Fruit fly (Drosophila melanogaster) whole organism, embryonic: ENCODE results near the gene CG31468.
A peak's percentile ranks its signal among the peaks of the same experiment; 100 is the strongest.

Source experiments
- Aef1 ChIP-seq: fragments of 200-800 bp; sonication (Bioruptor generic); IDR thresholded peaks from 3 replicates; pipeline ENCODE4 v1.3.6; 2022; ENCODE audit warnings: missing biosample characterization, missing genetic modification characterization
- CG10959 ChIP-seq: fragments of 200-800 bp; sonication (Bioruptor generic); IDR thresholded peaks from 2 replicates; pipeline ENCODE4 v1.3.6; 2022; ENCODE audit warnings: missing biosample characterization, missing genetic modification characterization
- CG11504 ChIP-seq: fragments of 200-800 bp; sonication (Bioruptor generic); optimal IDR thresholded peaks from 3 replicates; lab custom pipeline; 2019; ENCODE audit warnings: missing biosample characterization, mild to moderate bottlenecking, missing genetic modification characterization, moderate library complexity
- CG16779 ChIP-seq: fragments of 200-800 bp; sonication (Bioruptor generic); IDR thresholded peaks from 2 replicates; pipeline ENCODE4 v1.3.6; 2022; ENCODE audit warnings: missing biosample characterization, missing genetic modification characterization
- CG17186 ChIP-seq: fragments of 200-800 bp; sonication (Bioruptor generic); optimal IDR thresholded peaks from 3 replicates; lab custom pipeline; 2017; ENCODE audit warnings: missing biosample characterization, missing genetic modification reagents, missing genetic modification characterization
- CG17361 ChIP-seq: fragments of 200-800 bp; sonication (Bioruptor generic); IDR thresholded peaks from 3 replicates; pipeline ENCODE4 v1.3.6; 2022; ENCODE audit warnings: missing biosample characterization, missing genetic modification characterization
- CG17568 ChIP-seq: fragments of 200-800 bp; sonication (Bioruptor generic); optimal IDR thresholded peaks from 2 replicates; lab custom pipeline; 2018; ENCODE audit warnings: missing biosample characterization, mild to moderate bottlenecking, missing genetic modification characterization, moderate library complexity
- CG1832 ChIP-seq: fragments of 200-800 bp; sonication (Bioruptor generic); optimal IDR thresholded peaks from 2 replicates; lab custom pipeline; 2017; ENCODE audit warnings: missing biosample characterization, mild to moderate bottlenecking, missing genetic modification characterization, inconsistent platforms
- CG2116 ChIP-seq: fragments of 200-800 bp; sonication (Bioruptor generic); optimal IDR thresholded peaks from 3 replicates; lab custom pipeline; 2018; ENCODE audit warnings: missing biosample characterization, mild to moderate bottlenecking, missing genetic modification characterization
- CG2889 ChIP-seq: fragments of 200-800 bp; sonication (Bioruptor generic); IDR thresholded peaks from 3 replicates; pipeline ENCODE4 v1.3.6; 2022; ENCODE audit warnings: missing biosample characterization, missing genetic modification characterization
- CG31365 ChIP-seq: fragments of 200-800 bp; sonication (Bioruptor generic); optimal IDR thresholded peaks from 2 replicates; lab custom pipeline; 2018; ENCODE audit warnings: missing biosample characterization, mild to moderate bottlenecking, missing genetic modification characterization
- CG3726 ChIP-seq: fragments of 200-800 bp; sonication (Bioruptor generic); IDR thresholded peaks from 3 replicates; pipeline ENCODE4, ENCODE4 v1.3.6; 2022; ENCODE audit warnings: missing biosample characterization, missing genetic modification characterization
- CG42726 ChIP-seq: fragments of 200-800 bp; sonication (Bioruptor generic); IDR thresholded peaks from 2 replicates; pipeline ENCODE4 v1.3.6; 2022; ENCODE audit warnings: missing biosample characterization, missing genetic modification characterization; ENCODE audit not compliant: partially characterized antibody
- CG5953 ChIP-seq: fragments of 200-800 bp; sonication (Bioruptor generic); IDR thresholded peaks from 2 replicates; pipeline ENCODE4 v1.3.6; 2022; ENCODE audit warnings: missing biosample characterization, missing genetic modification characterization
- CG7745 ChIP-seq: fragments of 200-800 bp; sonication (Bioruptor generic); optimal IDR thresholded peaks from 2 replicates; lab custom pipeline; 2018; ENCODE audit warnings: missing biosample characterization, mild to moderate bottlenecking, missing genetic modification characterization, moderate library complexity
- CG9817 ChIP-seq: fragments of 200-800 bp; sonication (Bioruptor generic); optimal IDR thresholded peaks from 2 replicates; lab custom pipeline; 2018; ENCODE audit warnings: missing biosample characterization, mild to moderate bottlenecking, missing genetic modification characterization, moderate library complexity
- CoRest ChIP-seq: fragments of 200-800 bp; sonication (Bioruptor generic); optimal IDR thresholded peaks from 3 replicates; lab custom pipeline; 2018; ENCODE audit warnings: missing biosample characterization, mild to moderate bottlenecking, missing genetic modification characterization, moderate library complexity
- D19A ChIP-seq: fragments of 200-800 bp; optimal IDR thresholded peaks from 3 replicates; lab custom pipeline; 2019; ENCODE audit warnings: missing biosample characterization, mild to moderate bottlenecking, missing genetic modification characterization, moderate library complexity
- Fer1 ChIP-seq: fragments of 200-800 bp; sonication (Bioruptor generic); optimal IDR thresholded peaks from 2 replicates; lab custom pipeline; 2017; ENCODE audit warnings: missing biosample characterization, mild to moderate bottlenecking, missing genetic modification characterization
- Gug ChIP-seq: fragments of 200-800 bp; sonication (Bioruptor generic); IDR thresholded peaks from 4 replicates; pipeline ENCODE4 v1.3.6; 2022; ENCODE audit warnings: missing biosample characterization, missing genetic modification characterization
- HLHmδ ChIP-seq: fragments of 200-800 bp; sonication (Bioruptor generic); optimal IDR thresholded peaks from 2 replicates; lab custom pipeline; 2018; ENCODE audit warnings: missing biosample characterization, mild to moderate bottlenecking, missing genetic modification characterization, moderate library complexity
- Hand ChIP-seq: fragments of 200-800 bp; sonication (Bioruptor generic); optimal IDR thresholded peaks from 2 replicates; lab custom pipeline; 2017; ENCODE audit warnings: mild to moderate bottlenecking, missing biosample characterization, missing genetic modification reagents, missing genetic modification characterization
- Hr39 ChIP-seq: fragments of >200 bp; optimal IDR thresholded peaks from 2 replicates; lab custom pipeline; 2017
- Jarid2 ChIP-seq: fragments of 200-800 bp; sonication (Bioruptor generic); optimal IDR thresholded peaks from 3 replicates; lab custom pipeline; 2017; ENCODE audit warnings: mild to moderate bottlenecking, missing biosample characterization, missing genetic modification reagents, missing genetic modification characterization
- Oaz ChIP-seq: fragments of 200-800 bp; sonication (Bioruptor generic); IDR thresholded peaks from 2 replicates; pipeline ENCODE4 v1.3.6; 2022; ENCODE audit warnings: missing biosample characterization, missing genetic modification characterization
- Optix ChIP-seq: fragments of 200-800 bp; sonication (Bioruptor generic); IDR thresholded peaks from 3 replicates; pipeline ENCODE4 v1.3.6; 2022; ENCODE audit warnings: missing biosample characterization, missing genetic modification characterization
- Ravus ChIP-seq: fragments of 200-800 bp; sonication (Bioruptor generic); IDR thresholded peaks from 2 replicates; pipeline ENCODE4 v1.3.6; 2022; ENCODE audit warnings: missing biosample characterization, missing genetic modification characterization
- Sox102F ChIP-seq: fragments of 200-800 bp; sonication (Bioruptor generic); optimal IDR thresholded peaks from 2 replicates; lab custom pipeline; 2018; ENCODE audit warnings: missing biosample characterization, mild to moderate bottlenecking, missing genetic modification characterization, moderate library complexity
- ase ChIP-seq: fragments of 200-800 bp; sonication (Bioruptor generic); IDR thresholded peaks from 3 replicates; pipeline ENCODE4 v1.3.6; 2022; ENCODE audit warnings: missing biosample characterization, missing genetic modification characterization
- bcd ChIP-seq: fragments of 200-800 bp; sonication (Bioruptor generic); optimal IDR thresholded peaks from 2 replicates; lab custom pipeline; 2017; ENCODE audit warnings: missing biosample characterization, mild to moderate bottlenecking, missing genetic modification characterization
- crp ChIP-seq, 2 experiments: fragments of 200-800 bp; sonication (Bioruptor generic); optimal IDR thresholded peaks; 2 replicates in 1 of 2; 3 replicates in 1 of 2; lab custom pipeline; 2017; ENCODE audit warnings: missing biosample characterization in 2 of 2, missing genetic modification characterization in 2 of 2, mild to moderate bottlenecking in 1 of 2, moderate library complexity in 1 of 2
- ewg ChIP-seq: fragments of 200-800 bp; sonication (Bioruptor generic); optimal IDR thresholded peaks from 3 replicates; lab custom pipeline; 2017; ENCODE audit warnings: mild to moderate bottlenecking, missing biosample characterization, missing genetic modification reagents, missing genetic modification characterization
- fu2 ChIP-seq: fragments of 200-800 bp; sonication (Bioruptor generic); optimal IDR thresholded peaks from 2 replicates; lab custom pipeline; 2016; ENCODE audit warnings: missing biosample characterization, missing genetic modification characterization
- gt ChIP-seq: fragments of 200-800 bp; sonication (Bioruptor generic); IDR thresholded peaks from 2 replicates; pipeline ENCODE4 v1.3.6; 2022; ENCODE audit warnings: missing biosample characterization, missing genetic modification characterization
- jumu ChIP-seq: fragments of 200-800 bp; sonication (Bioruptor generic); optimal IDR thresholded peaks from 3 replicates; lab custom pipeline; 2016; ENCODE audit warnings: missing biosample characterization, missing genetic modification characterization
- lola ChIP-seq, 3 experiments: fragments of >200 bp in 2 of 3; fragments of 200-800 bp in 1 of 3; sonication (Bioruptor generic) in 1 of 3; optimal IDR thresholded peaks; 2 replicates each; lab custom pipeline; 2017 to 2019; ENCODE audit warnings: missing biosample characterization in 3 of 3, missing genetic modification characterization in 3 of 3, mild to moderate bottlenecking in 1 of 3, moderate library complexity in 1 of 3
- maf-S ChIP-seq: fragments of 200-800 bp; sonication (Bioruptor generic); optimal IDR thresholded peaks from 2 replicates; lab custom pipeline; 2016; ENCODE audit warnings: missing biosample characterization, missing genetic modification characterization
- nerfin-1 ChIP-seq: fragments of 200-800 bp; sonication (Bioruptor generic); optimal IDR thresholded peaks from 3 replicates; lab custom pipeline; 2019; ENCODE audit warnings: missing biosample characterization, mild to moderate bottlenecking, missing genetic modification characterization, moderate library complexity
- onecut ChIP-seq: fragments of 200-800 bp; sonication (Bioruptor generic); IDR thresholded peaks from 2 replicates; pipeline ENCODE4 v1.3.6; 2022; ENCODE audit warnings: missing biosample characterization, missing genetic modification characterization
- phol ChIP-seq: fragments of 200-800 bp; sonication (Bioruptor generic); optimal IDR thresholded peaks from 3 replicates; lab custom pipeline; 2018; ENCODE audit warnings: missing biosample characterization, mild to moderate bottlenecking, missing genetic modification characterization, moderate library complexity
- prd ChIP-seq, 3 experiments: fragments of >200 bp in 2 of 3; fragments of 200-800 bp in 1 of 3; sonication (Bioruptor generic) in 1 of 3; optimal IDR thresholded peaks in 2 of 3; IDR thresholded peaks in 1 of 3; 2 replicates in 2 of 3; 3 replicates in 1 of 3; pipeline versions ENCODE4 v1.3.6 to Lab custom; 2017 to 2022; ENCODE audit warnings: missing biosample characterization in 1 of 3, missing genetic modification characterization in 1 of 3
- pzg ChIP-seq: fragments of 200-800 bp; sonication (Bioruptor generic); optimal IDR thresholded peaks from 3 replicates; lab custom pipeline; 2018; ENCODE audit warnings: missing biosample characterization, mild to moderate bottlenecking, missing genetic modification characterization, moderate library complexity
- row ChIP-seq: fragments of 200-800 bp; sonication (Bioruptor generic); IDR thresholded peaks from 3 replicates; pipeline ENCODE4 v1.3.6; 2022; ENCODE audit warnings: missing biosample characterization, missing genetic modification characterization
- tin ChIP-seq: fragments of 200-800 bp; sonication (Bioruptor generic); optimal IDR thresholded peaks from 3 replicates; lab custom pipeline; 2016; ENCODE audit warnings: missing biosample characterization, missing genetic modification characterization
- ttk ChIP-seq: fragments of 200-800 bp; sonication (Bioruptor generic); IDR thresholded peaks from 2 replicates; pipeline ENCODE4 v2.1.2; 2022; ENCODE audit warnings: missing biosample characterization, missing genetic modification characterization
- tx ChIP-seq: fragments of 200-800 bp; sonication (Bioruptor generic); optimal IDR thresholded peaks from 2 replicates; lab custom pipeline; 2016; ENCODE audit warnings: missing biosample characterization, missing genetic modification characterization
- vfl ChIP-seq: fragments of 200-800 bp; sonication (Bioruptor generic); optimal IDR thresholded peaks from 2 replicates; lab custom pipeline; 2016; ENCODE audit warnings: missing biosample characterization, missing genetic modification characterization
- vnd ChIP-seq: fragments of 200-800 bp; sonication (Bioruptor generic); IDR thresholded peaks from 3 replicates; pipeline ENCODE4 v1.3.6; 2022; ENCODE audit warnings: missing biosample characterization, missing genetic modification characterization; ENCODE audit not compliant: partially characterized antibody
- zfh1 ChIP-seq: fragments of 200-800 bp; sonication (Bioruptor generic); IDR thresholded peaks from 3 replicates; pipeline ENCODE4 v1.3.6; 2022; ENCODE audit warnings: missing biosample characterization, missing genetic modification characterization

CG31468 gene

dm6 chr3R:23722680-23723372 lies 22.7 kb upstream of the CG31468 start, which contains the start of gene CG10365 (continued):
- TF ChIP-seq CG7745 (tag; lab: Kevin White, UChicago) (no peak), CG2889 (GFP tag; lab: Robert Waterston, UW) (0 out of 3 replicates have a peak, but pooled peaks have one; percentile 28), CG1832 (GFP tag; lab: Kevin White, UChicago) (no peak), vfl (GFP tag; lab: Kevin White, UChicago) (no peak), Hr39 (lab: Kevin White, UChicago) (no peak), tx (GFP tag; lab: Kevin White, UChicago) (no peak), CG10959 (GFP tag; lab: Robert Waterston, UW) (no peak), ase (GFP tag; lab: Robert Waterston, UW) (peak; percentile 58; the same call in 1 of the 3 replicates), ewg (GFP tag; lab: Kevin White, UChicago) (peak; percentile 70), CG17568 (peak; percentile 55), Gug (GFP tag; lab: Robert Waterston, UW) (no peak), Aef1 (GFP tag; lab: Robert Waterston, UW) (peak; percentile 78), D19A (peak; percentile 76), tin (peak; percentile 67), CG5953 (GFP tag; lab: Robert Waterston, UW) (peak; percentile 63; the same call in 1 of the 2 replicates), maf-S (GFP tag; lab: Kevin White, UChicago) (no peak), CG17361 (GFP tag; lab: Robert Waterston, UW) (peak; percentile 92), CG2116 (peak; percentile 56), nerfin-1 (tag; lab: Kevin White, UChicago) (peak; percentile 80), CG31365 (tag; lab: Kevin White, UChicago) (no peak), CG3726 (GFP tag; lab: Robert Waterston, UW) (peak; percentile 66; the same call in 1 of the 3 replicates), Sox102F (GFP tag; lab: Kevin White, UChicago) (peak; percentile 93), Jarid2 (GFP tag; lab: Kevin White, UChicago) (no peak), zfh1 (GFP tag; lab: Robert Waterston, UW) (0 out of 3 replicates have a peak, but pooled peaks have one; percentile 50), Ravus (peak; percentile 76), Fer1 (peak; percentile 89), phol (tag; lab: Kevin White, UChicago) (peak; percentile 89), gt (GFP tag; lab: Robert Waterston, UW) (no peak), bcd (GFP tag; lab: Kevin White, UChicago) (peak; percentile 80), jumu (GFP tag; lab: Kevin White, UChicago) (no peak), vnd (GFP tag; lab: Robert Waterston, UW) (no peak), HLHmδ (GFP tag; lab: Kevin White, UChicago) (no peak), fu2 (no peak), onecut (GFP tag; lab: Robert Waterston, UW) (peak; percentile 74), pzg (GFP tag; lab: Kevin White, UChicago) (no peak), Oaz (GFP tag; lab: Robert Waterston, UW) (peak; percentile 67), Hand (peak; percentile 88), row (GFP tag; lab: Robert Waterston, UW) (peak; percentile 91), CG9817 (tag; lab: Kevin White, UChicago) (peak; percentile 80), CG16779 (no peak), ttk (GFP tag; lab: Robert Waterston, UW) (peak; percentile 79), CG11504 (peak; percentile 95), prd (optimal IDR thresholded peaks at IDR 0.05; lab: Kevin White, UChicago) (no peak), prd (GFP tag; IDR thresholded peaks at IDR 0.05; lab: Robert Waterston, UW) (peak; percentile 77), CoRest (tag; lab: Kevin White, UChicago) (peak; percentile 93), Optix (GFP tag; lab: Robert Waterston, UW) (no peak), CG17186 (no peak), lola (GFP tag; optimal IDR thresholded peaks at IDR 0.05; lab: Kevin White, UChicago) (peak in 1 of 3 experiments; percentile 39), crp (GFP tag; optimal IDR thresholded peaks at IDR 0.05; lab: Kevin White, UChicago) (peak in 1 of 2 experiments; percentile 46), CG42726 (GFP tag; lab: Robert Waterston, UW) (no peak)
